Fruit fly (Drosophila melanogaster): ENCODE data around the gene Lon.

Lon gene

DNA sequence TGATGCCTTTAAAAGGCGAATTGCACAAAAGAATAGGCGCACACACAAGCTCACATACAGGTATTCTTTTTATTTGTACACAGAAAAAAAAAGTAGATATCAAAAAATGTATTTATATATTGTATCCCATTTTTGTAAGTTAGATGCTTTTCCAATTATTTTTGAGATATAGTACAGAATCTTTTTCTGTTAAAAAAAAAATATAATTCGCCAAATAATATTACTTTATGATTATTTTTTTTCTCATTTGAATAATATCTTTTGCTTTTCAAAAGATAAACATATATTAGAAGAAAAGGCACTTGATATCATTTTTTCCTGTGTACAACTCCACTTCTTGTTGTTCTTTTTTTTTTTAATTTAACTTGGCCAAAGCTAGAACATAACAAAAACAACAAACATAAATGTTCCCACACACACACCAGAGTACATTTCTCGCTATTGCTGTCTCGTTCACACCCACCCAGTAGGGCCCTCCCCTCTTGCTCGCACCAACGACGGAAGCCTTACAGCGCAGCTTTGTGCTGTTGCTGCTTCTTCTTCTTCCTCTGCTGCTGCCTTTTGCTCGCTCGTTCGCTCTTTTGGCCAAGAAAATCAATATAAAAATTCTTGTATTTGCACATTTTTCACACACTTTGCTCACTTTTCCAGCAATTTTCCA, 22.9 kb upstream of the Lon start (continued):
- TF ChIP-seq Gug (GFP tag; IDR thresholded peaks at IDR 0.05), result peak; percentile 79
- TF ChIP-seq CG32006 (GFP tag; optimal IDR thresholded peaks at IDR 0.05), result peak; percentile 73
- peak; percentile 13 for TF ChIP-seq CG8319 (GFP tag; optimal IDR thresholded peaks at IDR 0.05)
- TF ChIP-seq CG10669 (GFP tag; optimal IDR thresholded peaks at IDR 0.05), result peak; percentile 51
- TF ChIP-seq CG6163 (GFP tag; IDR thresholded peaks at IDR 0.05), result peak; percentile 77
- peak; percentile 56 for TF ChIP-seq CG11762 (GFP tag; optimal IDR thresholded peaks at IDR 0.05; ENCODE audit: insufficient read depth)
- peak; percentile 84 for TF ChIP-seq CG10631 (GFP tag; optimal IDR thresholded peaks at IDR 0.05)
- peak; percentile 55 for TF ChIP-seq cyc (GFP tag; optimal IDR thresholded peaks at IDR 0.05)
- TF ChIP-seq Sox14 (GFP tag; optimal IDR thresholded peaks at IDR 0.05), result peak; percentile 10
- peak; percentile 58 for TF ChIP-seq CG34406 (GFP tag; optimal IDR thresholded peaks at IDR 0.05)
- no peak for TF ChIP-seq Eip93F (GFP tag; optimal IDR thresholded peaks at IDR 0.05)
- TF ChIP-seq CG8119 (GFP tag; IDR thresholded peaks at IDR 0.05), result peak; percentile 89
- TF ChIP-seq CG15336 (GFP tag; IDR thresholded peaks at IDR 0.05), result peak; percentile 91
- no peak for TF ChIP-seq dac (GFP tag; optimal IDR thresholded peaks at IDR 0.05)
- peak; percentile 54 for TF ChIP-seq net (GFP tag; optimal IDR thresholded peaks at IDR 0.05)
- peak; percentile 54 for TF ChIP-seq CG4318 (GFP tag; optimal IDR thresholded peaks at IDR 0.05)
- peak; percentile 86 for TF ChIP-seq svp (GFP tag)
- TF ChIP-seq Eip78C (GFP tag), result peak; percentile 92

DNA sequence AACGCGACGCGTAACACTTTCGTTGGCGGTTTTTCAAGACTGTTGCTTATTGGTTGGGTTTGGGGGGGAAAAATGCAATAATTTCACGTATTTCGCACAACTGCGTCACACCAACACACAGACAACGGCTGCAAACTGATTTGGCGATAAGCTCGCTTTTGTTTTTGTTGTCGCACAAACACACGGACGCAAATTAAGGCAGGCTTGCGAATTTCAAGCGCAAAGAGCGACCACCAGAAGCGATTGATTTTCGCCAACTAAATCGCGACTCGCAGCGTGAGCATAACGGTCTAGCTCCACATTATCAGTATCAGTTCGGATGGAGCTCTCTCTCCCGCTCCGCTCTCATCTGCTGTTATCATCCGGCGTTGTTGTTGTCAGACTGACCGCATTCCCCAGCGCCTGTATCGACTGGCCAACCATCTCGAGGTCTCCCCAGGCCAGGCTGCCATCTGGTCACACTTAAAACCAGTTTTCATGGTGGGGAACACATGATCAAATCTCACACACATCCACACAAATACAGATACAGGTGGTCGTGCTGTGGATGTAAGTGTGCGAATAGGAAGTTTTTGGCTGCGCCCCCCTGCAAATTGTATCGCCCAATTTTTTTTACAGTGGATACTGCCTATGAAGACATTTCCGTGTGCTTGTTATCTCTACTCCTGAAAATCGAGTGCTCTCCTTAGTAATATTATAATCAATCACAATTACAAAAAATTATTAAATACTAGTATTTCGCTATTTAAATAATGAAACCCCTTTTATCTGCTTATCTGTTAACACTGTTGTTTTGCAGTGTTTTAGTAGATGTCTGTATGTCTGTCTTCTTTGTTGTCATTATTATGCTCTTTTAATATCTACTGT, 21.0 kb upstream of the Lon start:
- peak; percentile 95 for TF ChIP-seq CG6854 (GFP tag; optimal IDR thresholded peaks at IDR 0.05)
- peak; percentile 69 for TF ChIP-seq CG31627 (GFP tag; optimal IDR thresholded peaks at IDR 0.05)
- no peak for TF ChIP-seq dac (GFP tag; optimal IDR thresholded peaks at IDR 0.05)
- peak in 1 of 2 experiments; percentile 8 for TF ChIP-seq salr (GFP tag; optimal IDR thresholded peaks at IDR 0.05)
- peak; percentile 70 for TF ChIP-seq OdsH (GFP tag; optimal IDR thresholded peaks at IDR 0.05)
- no peak for TF ChIP-seq CG6808 (GFP tag; optimal IDR thresholded peaks at IDR 0.05)
- TF ChIP-seq Ets21C (GFP tag; optimal IDR thresholded peaks at IDR 0.05), result no peak
- TF ChIP-seq CG10669 (GFP tag; optimal IDR thresholded peaks at IDR 0.05), result no peak
- no peak for TF ChIP-seq Hr38 (GFP tag; optimal IDR thresholded peaks at IDR 0.05)
- TF ChIP-seq lz (GFP tag; optimal IDR thresholded peaks at IDR 0.05), result peak; percentile 49
- TF ChIP-seq ss (GFP tag; optimal IDR thresholded peaks at IDR 0.05), result no peak
- no peak for TF ChIP-seq CG32006 (GFP tag; optimal IDR thresholded peaks at IDR 0.05)
- peak; percentile 82; the same call in 2 of the 3 replicates for TF ChIP-seq eg (GFP tag; IDR thresholded peaks at IDR 0.05)
- peak; percentile 58 for TF ChIP-seq acj6 (GFP tag; optimal IDR thresholded peaks at IDR 0.05)
- peak; percentile 4 for TF ChIP-seq CG9139 (GFP tag; optimal IDR thresholded peaks at IDR 0.05)
- TF ChIP-seq net (GFP tag; optimal IDR thresholded peaks at IDR 0.05), result peak; percentile 41
- TF ChIP-seq achi (GFP tag; optimal IDR thresholded peaks at IDR 0.05), result peak; percentile 59
- peak; percentile 53 for TF ChIP-seq Sox14 (GFP tag; optimal IDR thresholded peaks at IDR 0.05)
- TF ChIP-seq CG34406 (GFP tag; optimal IDR thresholded peaks at IDR 0.05), result peak; percentile 53
- TF ChIP-seq CG1621 (tag; optimal IDR thresholded peaks at IDR 0.05), result peak; percentile 14
- TF ChIP-seq CG8119 (GFP tag; IDR thresholded peaks at IDR 0.05), result peak; percentile 70
- peak; percentile 57 for TF ChIP-seq CG3919 (GFP tag; optimal IDR thresholded peaks at IDR 0.05)
- TF ChIP-seq CG6163 (GFP tag; IDR thresholded peaks at IDR 0.05), result peak; percentile 67; the same call in 2 of the 3 replicates
- TF ChIP-seq fkh (GFP tag; optimal IDR thresholded peaks at IDR 0.05), result peak; percentile 58
- TF ChIP-seq Sox102F (GFP tag; optimal IDR thresholded peaks at IDR 0.05), result peak; percentile 52
- peak; percentile 41 for TF ChIP-seq CG6792 (GFP tag; optimal IDR thresholded peaks at IDR 0.05)
- peak; percentile 27 for TF ChIP-seq CG11902 (GFP tag; optimal IDR thresholded peaks at IDR 0.05)
- TF ChIP-seq CG6276 (GFP tag; optimal IDR thresholded peaks at IDR 0.05), result peak; percentile 51
- TF ChIP-seq CG8632 (GFP tag; optimal IDR thresholded peaks at IDR 0.05), result peak; percentile 57
- TF ChIP-seq fd85E (GFP tag; optimal IDR thresholded peaks at IDR 0.05), result no peak
- peak; percentile 43 for TF ChIP-seq Eip93F (GFP tag; optimal IDR thresholded peaks at IDR 0.05)
- TF ChIP-seq Hr39 (GFP tag; optimal IDR thresholded peaks at IDR 0.05), result peak; percentile 65
- peak; percentile 40 for TF ChIP-seq CG7368 (GFP tag; optimal IDR thresholded peaks at IDR 0.05)
- peak; percentile 31 for TF ChIP-seq CG3032 (tag; optimal IDR thresholded peaks at IDR 0.05)
- TF ChIP-seq CG11294 (GFP tag; IDR thresholded peaks at IDR 0.05), result peak; percentile 59
- peak; percentile 23 for TF ChIP-seq Eip75B (GFP tag; optimal IDR thresholded peaks at IDR 0.05)
- no peak for TF ChIP-seq spab (GFP tag; optimal IDR thresholded peaks at IDR 0.05)

All from whole organism, prepupa.